Worm (Caenorhabditis elegans) whole organism, mixed stage, embryonic: ENCODE measurements around the gene D1086.1.

ENCODE experiments used
- M03D4.4 ChIP-seq: sonication (generic microtip); optimal IDR thresholded peaks from 2 replicates; lab custom pipeline; 2017; ENCODE audit warnings: mild to moderate bottlenecking, missing genetic modification characterization, missing compliant biosample characterization
- bed-3 ChIP-seq: fragments of 200-800 bp; sonication (Bioruptor generic); optimal IDR thresholded peaks from 3 replicates; lab custom pipeline; 2018; ENCODE audit warnings: mild to moderate bottlenecking, missing genetic modification characterization, moderate library complexity, missing compliant biosample characterization
- blmp-1 ChIP-seq: fragments of 150-350 bp; optimal IDR thresholded peaks from 2 replicates; lab custom pipeline; 2014; ENCODE audit warnings: missing biosample characterization, missing genetic modification characterization
- ceh-39 ChIP-seq: fragments of 150-350 bp; optimal IDR thresholded peaks from 2 replicates; lab custom pipeline; 2014; ENCODE audit warnings: missing biosample characterization, missing genetic modification characterization
- ceh-43 ChIP-seq: fragments of 200-800 bp; sonication (Bioruptor generic); optimal IDR thresholded peaks from 2 replicates; lab custom pipeline; 2018; ENCODE audit warnings: mild to moderate bottlenecking, missing genetic modification characterization, moderate library complexity, missing compliant biosample characterization
- ces-1 ChIP-seq: fragments of 150-350 bp; optimal IDR thresholded peaks from 2 replicates; lab custom pipeline; 2014; ENCODE audit warnings: missing biosample characterization, missing genetic modification reagents, missing genetic modification characterization
- cnd-1 ChIP-seq: fragments of 200-800 bp; sonication (Bioruptor generic); optimal IDR thresholded peaks from 2 replicates; lab custom pipeline; 2018; ENCODE audit warnings: mild to moderate bottlenecking, missing genetic modification characterization, missing compliant biosample characterization
- drap-1 ChIP-seq: fragments of 200-800 bp; sonication (Bioruptor generic); optimal IDR thresholded peaks from 3 replicates; lab custom pipeline; 2018; ENCODE audit warnings: mild to moderate bottlenecking, missing genetic modification characterization, missing compliant biosample characterization
- elt-3 ChIP-seq: fragments of 150-350 bp; optimal IDR thresholded peaks from 2 replicates; lab custom pipeline; 2014; ENCODE audit warnings: missing biosample characterization, missing genetic modification characterization
- flh-1 ChIP-seq: fragments of 200-800 bp; sonication (Bioruptor generic); optimal IDR thresholded peaks from 2 replicates; lab custom pipeline; 2018; ENCODE audit warnings: mild to moderate bottlenecking, missing genetic modification characterization, moderate library complexity, missing compliant biosample characterization
- ham-2 ChIP-seq: fragments of 200-800 bp; sonication (Bioruptor generic); optimal IDR thresholded peaks from 2 replicates; lab custom pipeline; 2018; ENCODE audit warnings: mild to moderate bottlenecking, missing genetic modification characterization, missing compliant biosample characterization
- hlh-1 ChIP-seq: fragments of 150-350 bp; optimal IDR thresholded peaks from 2 replicates; lab custom pipeline; 2014; ENCODE audit warnings: missing biosample characterization, missing genetic modification reagents, missing genetic modification characterization
- mab-5 ChIP-seq: fragments of 150-350 bp; optimal IDR thresholded peaks from 2 replicates; lab custom pipeline; 2014; ENCODE audit warnings: missing biosample characterization, missing genetic modification characterization
- mep-1 ChIP-seq: fragments of 150-350 bp; optimal IDR thresholded peaks from 2 replicates; lab custom pipeline; 2017; ENCODE audit warnings: missing biosample characterization, missing genetic modification reagents, missing genetic modification characterization, inconsistent platforms
- mls-2 ChIP-seq: sonication (generic microtip); optimal IDR thresholded peaks from 2 replicates; lab custom pipeline; 2016; ENCODE audit warnings: mild to moderate bottlenecking, missing genetic modification characterization, moderate library complexity, missing compliant biosample characterization
- nhr-12 ChIP-seq: fragments of 150-350 bp; optimal IDR thresholded peaks from 2 replicates; lab custom pipeline; 2014; ENCODE audit warnings: missing biosample characterization, missing genetic modification characterization
- nhr-2 ChIP-seq: fragments of 150-350 bp; optimal IDR thresholded peaks from 2 replicates; lab custom pipeline; 2014; ENCODE audit warnings: missing biosample characterization, missing genetic modification characterization
- nhr-237 ChIP-seq: fragments of 150-350 bp; optimal IDR thresholded peaks from 2 replicates; lab custom pipeline; 2014; ENCODE audit warnings: missing biosample characterization, missing genetic modification characterization
- nhr-28 ChIP-seq: fragments of 150-350 bp; optimal IDR thresholded peaks from 2 replicates; lab custom pipeline; 2014; ENCODE audit warnings: missing biosample characterization, missing genetic modification characterization
- nhr-76 ChIP-seq: sonication (generic microtip); optimal IDR thresholded peaks from 2 replicates; lab custom pipeline; 2017; ENCODE audit warnings: missing biosample characterization, missing genetic modification characterization
- pha-4 ChIP-seq: fragments of 150-350 bp; optimal IDR thresholded peaks from 2 replicates; lab custom pipeline; 2018; ENCODE audit warnings: missing biosample characterization, missing genetic modification reagents, missing genetic modification characterization
- sem-2 ChIP-seq: fragments of 200-800 bp; sonication (Bioruptor generic); optimal IDR thresholded peaks from 2 replicates; lab custom pipeline; 2018; ENCODE audit warnings: mild to moderate bottlenecking, missing genetic modification characterization, missing compliant biosample characterization
- snpc-4 ChIP-seq: fragments of 150-350 bp; optimal IDR thresholded peaks from 2 replicates; lab custom pipeline; 2014; ENCODE audit warnings: missing biosample characterization, missing genetic modification characterization
- sptf-1 ChIP-seq: sonication (generic microtip); optimal IDR thresholded peaks from 2 replicates; lab custom pipeline; 2017; ENCODE audit warnings: mild to moderate bottlenecking, missing genetic modification characterization, moderate library complexity, missing compliant biosample characterization
- tbx-8 ChIP-seq: fragments of 200-800 bp; sonication (Bioruptor generic); optimal IDR thresholded peaks from 2 replicates; lab custom pipeline; 2018; ENCODE audit warnings: mild to moderate bottlenecking, missing genetic modification characterization, moderate library complexity, missing compliant biosample characterization
- unc-120 ChIP-seq: sonication (generic microtip); optimal IDR thresholded peaks from 2 replicates; lab custom pipeline; 2017; ENCODE audit warnings: missing genetic modification characterization, missing compliant biosample characterization; ENCODE audit not compliant: poor library complexity, severe bottlenecking
- unc-39 ChIP-seq: fragments of 150-350 bp; optimal IDR thresholded peaks from 2 replicates; lab custom pipeline; 2014; ENCODE audit warnings: missing biosample characterization, missing genetic modification characterization
- ztf-11 ChIP-seq: fragments of 150-350 bp; optimal IDR thresholded peaks from 2 replicates; lab custom pipeline; 2014; ENCODE audit warnings: missing biosample characterization, missing genetic modification characterization

The D1086.1 gene

ce11 chrV:14139252-14140100, 40.8 kb downstream of the D1086.1 start:
- TF ChIP-seq ces-1 (peak; percentile 72), unc-120 (tag; lab: Kevin White, UChicago) (peak; percentile 55), ztf-11 (tag; lab: Kevin White, UChicago) (no peak), snpc-4 (tag; lab: Kevin White, UChicago) (no peak), nhr-2 (tag; lab: Kevin White, UChicago) (no peak), blmp-1 (tag; lab: Kevin White, UChicago) (no peak), ham-2 (GFP tag; lab: Kevin White, UChicago) (peak; percentile 6), nhr-28 (tag; lab: Kevin White, UChicago) (no peak), mab-5 (tag; lab: Kevin White, UChicago) (no peak), nhr-76 (tag; lab: Kevin White, UChicago) (no peak), unc-39 (tag; lab: Kevin White, UChicago) (no peak), hlh-1 (tag; lab: Kevin White, UChicago) (peak; percentile 28), mls-2 (tag; lab: Kevin White, UChicago) (peak; percentile 16), flh-1 (GFP tag; lab: Kevin White, UChicago) (no peak), ceh-43 (GFP tag; lab: Kevin White, UChicago) (peak; percentile 46), nhr-12 (tag; lab: Kevin White, UChicago) (no peak), ceh-39 (no peak)
- TF ChIP-seq, all 35 proteins: peak for 6

- TF ChIP-seq mab-5 (tag; lab: Kevin White, UChicago) (no peak), ces-1 (peak; percentile 83)
- TF ChIP-seq, all 35 proteins: peak for 1
Observed at ce11 chrV:14140733-14141132, 42.1 kb downstream of the D1086.1 start.

ce11 chrV:14141846-14142245, 43.2 kb downstream of the D1086.1 start:
- TF ChIP-seq flh-1 (GFP tag; lab: Kevin White, UChicago): no peak
- TF ChIP-seq sem-2 (GFP tag; lab: Kevin White, UChicago): no peak
- no peak for TF ChIP-seq blmp-1 (tag; lab: Kevin White, UChicago)
- no peak for TF ChIP-seq sptf-1 (tag; lab: Kevin White, UChicago)
- no peak for TF ChIP-seq tbx-8 (GFP tag; lab: Kevin White, UChicago)
- TF ChIP-seq cnd-1 (tag; lab: Kevin White, UChicago): no peak
- TF ChIP-seq bed-3 (GFP tag; lab: Kevin White, UChicago): no peak
- no peak for TF ChIP-seq ztf-11 (tag; lab: Kevin White, UChicago)
- no peak for TF ChIP-seq pha-4 (tag; lab: Kevin White, UChicago)
- TF ChIP-seq nhr-28 (tag; lab: Kevin White, UChicago): no peak
- TF ChIP-seq unc-39 (tag; lab: Kevin White, UChicago): no peak
- no peak for TF ChIP-seq ceh-39
- no peak for TF ChIP-seq mep-1 (tag; lab: Kevin White, UChicago)

ce11 chrV:14143634-14144033, 45.0 kb downstream of the D1086.1 start:
- no peak for TF ChIP-seq tbx-8 (GFP tag; lab: Kevin White, UChicago)
- TF ChIP-seq nhr-76 (tag; lab: Kevin White, UChicago): no peak
- TF ChIP-seq sptf-1 (tag; lab: Kevin White, UChicago): no peak
- no peak for TF ChIP-seq blmp-1 (tag; lab: Kevin White, UChicago)
- no peak for TF ChIP-seq M03D4.4 (tag; lab: Kevin White, UChicago)
- TF ChIP-seq ces-1: peak; percentile 57
- no peak for TF ChIP-seq nhr-12 (tag; lab: Kevin White, UChicago)
- TF ChIP-seq mab-5 (tag; lab: Kevin White, UChicago): no peak
- no peak for TF ChIP-seq mls-2 (tag; lab: Kevin White, UChicago)

ce11 chrV:14145267-14145666, 46.6 kb downstream of the D1086.1 start, which contains the start of gene par-1:
Gene par-1 (minus strand): TSS chrV:14145367.
- TF ChIP-seq elt-3: no peak
- no peak for TF ChIP-seq ces-1
- TF ChIP-seq ham-2 (GFP tag; lab: Kevin White, UChicago): no peak
- no peak for TF ChIP-seq ceh-43 (GFP tag; lab: Kevin White, UChicago)
- TF ChIP-seq ztf-11 (tag; lab: Kevin White, UChicago): no peak
- no peak for TF ChIP-seq nhr-237 (tag; lab: Kevin White, UChicago)
- TF ChIP-seq blmp-1 (tag; lab: Kevin White, UChicago): no peak
- no peak for TF ChIP-seq drap-1 (GFP tag; lab: Kevin White, UChicago)
- TF ChIP-seq sem-2 (GFP tag; lab: Kevin White, UChicago): no peak
